Fruit fly (Drosophila melanogaster) whole organism, embryonic: ENCODE measurements around the gene lilli.
A peak's percentile ranks its signal among the peaks of the same experiment; 100 is the strongest.

Experiments used
- Atf-2 ChIP-seq: fragments of 200-800 bp; sonication (Bioruptor generic); optimal IDR thresholded peaks from 2 replicates; lab custom pipeline; 2016; ENCODE audit warnings: missing biosample characterization, missing genetic modification characterization
- BEAF-32 ChIP-seq: fragments of 200-800 bp; sonication (Bioruptor generic); optimal IDR thresholded peaks from 3 replicates; lab custom pipeline; 2017; ENCODE audit warnings: missing biosample characterization, missing genetic modification characterization, mild to moderate bottlenecking, moderate library complexity, missing genetic modification reagents
- CG10267 ChIP-seq: fragments of 200-800 bp; sonication (Bioruptor generic); optimal IDR thresholded peaks from 2 replicates; lab custom pipeline; 2018; ENCODE audit warnings: missing biosample characterization, mild to moderate bottlenecking, missing genetic modification characterization, moderate library complexity
- CG10431 ChIP-seq: fragments of 200-800 bp; sonication (Bioruptor generic); optimal IDR thresholded peaks from 3 replicates; lab custom pipeline; 2018; ENCODE audit warnings: missing biosample characterization, mild to moderate bottlenecking, missing genetic modification characterization
- CG10565 ChIP-seq: fragments of 200-800 bp; sonication (Bioruptor generic); optimal IDR thresholded peaks from 3 replicates; lab custom pipeline; 2016; ENCODE audit warnings: missing biosample characterization, mild to moderate bottlenecking, missing genetic modification characterization
- CG11723 ChIP-seq: fragments of 200-800 bp; sonication (Bioruptor generic); optimal IDR thresholded peaks from 2 replicates; lab custom pipeline; 2017; ENCODE audit warnings: missing biosample characterization, mild to moderate bottlenecking, missing genetic modification characterization
- CG12236 ChIP-seq: fragments of 200-800 bp; sonication (Bioruptor generic); optimal IDR thresholded peaks from 2 replicates; lab custom pipeline; 2016; ENCODE audit warnings: missing biosample characterization, missing genetic modification characterization
- CG13287 ChIP-seq: fragments of 200-800 bp; sonication (Bioruptor generic); IDR thresholded peaks from 2 replicates; pipeline ENCODE4 v1.3.6; 2022; ENCODE audit warnings: missing biosample characterization, missing genetic modification characterization; ENCODE audit not compliant: partially characterized antibody
- CG18764 ChIP-seq: fragments of 200-800 bp; sonication (Bioruptor generic); optimal IDR thresholded peaks from 3 replicates; lab custom pipeline; 2016; ENCODE audit warnings: missing biosample characterization, missing genetic modification characterization
- CG2116 ChIP-seq: fragments of 200-800 bp; sonication (Bioruptor generic); optimal IDR thresholded peaks from 3 replicates; lab custom pipeline; 2018; ENCODE audit warnings: missing biosample characterization, mild to moderate bottlenecking, missing genetic modification characterization
- CG2120 ChIP-seq: fragments of 200-800 bp; sonication (Bioruptor generic); optimal IDR thresholded peaks from 3 replicates; lab custom pipeline; 2016; ENCODE audit warnings: missing biosample characterization, missing genetic modification characterization
- CG32532 ChIP-seq: fragments of 200-800 bp; sonication (Bioruptor generic); IDR thresholded peaks from 2 replicates; pipeline ENCODE4 v1.3.6; 2022; ENCODE audit warnings: missing biosample characterization, missing genetic modification characterization
- CG32767 ChIP-seq: fragments of 200-800 bp; sonication (Bioruptor generic); IDR thresholded peaks from 2 replicates; pipeline ENCODE4 v1.3.6; 2022; ENCODE audit warnings: missing biosample characterization, missing genetic modification characterization
- CG3726 ChIP-seq: fragments of 200-800 bp; sonication (Bioruptor generic); IDR thresholded peaks from 3 replicates; pipeline ENCODE4, ENCODE4 v1.3.6; 2022; ENCODE audit warnings: missing biosample characterization, missing genetic modification characterization
- CG5953 ChIP-seq: fragments of 200-800 bp; sonication (Bioruptor generic); IDR thresholded peaks from 2 replicates; pipeline ENCODE4 v1.3.6; 2022; ENCODE audit warnings: missing biosample characterization, missing genetic modification characterization
- CG6272 ChIP-seq: fragments of 200-800 bp; sonication (Bioruptor generic); IDR thresholded peaks from 2 replicates; pipeline ENCODE4 v1.3.6; 2022; ENCODE audit warnings: missing biosample characterization, missing genetic modification characterization
- CG6854 ChIP-seq: fragments of 200-800 bp; sonication (Bioruptor generic); optimal IDR thresholded peaks from 3 replicates; lab custom pipeline; 2017; ENCODE audit warnings: missing biosample characterization, mild to moderate bottlenecking, missing genetic modification characterization
- Chrac-16 ChIP-seq: fragments of 200-800 bp; sonication (Bioruptor generic); optimal IDR thresholded peaks from 3 replicates; lab custom pipeline; 2016; ENCODE audit warnings: missing biosample characterization, missing genetic modification characterization
- Dek ChIP-seq: fragments of 200-800 bp; sonication (Bioruptor generic); optimal IDR thresholded peaks from 3 replicates; lab custom pipeline; 2019; ENCODE audit warnings: missing biosample characterization, mild to moderate bottlenecking, missing genetic modification characterization, moderate library complexity
- Dll ChIP-seq: fragments of 200-800 bp; sonication (Bioruptor generic); IDR thresholded peaks from 4 replicates; pipeline ENCODE4 v1.3.6; 2022; ENCODE audit warnings: missing biosample characterization, missing genetic modification characterization; ENCODE audit not compliant: partially characterized antibody
- ERR ChIP-seq: fragments of 200-800 bp; sonication (Bioruptor generic); optimal IDR thresholded peaks from 2 replicates; lab custom pipeline; 2016; ENCODE audit warnings: missing biosample characterization, missing genetic modification characterization
- Gug ChIP-seq: fragments of 200-800 bp; sonication (Bioruptor generic); IDR thresholded peaks from 4 replicates; pipeline ENCODE4 v1.3.6; 2022; ENCODE audit warnings: missing biosample characterization, missing genetic modification characterization
- Hmx ChIP-seq: fragments of 200-800 bp; sonication (Bioruptor generic); optimal IDR thresholded peaks from 2 replicates; lab custom pipeline; 2016; ENCODE audit warnings: missing biosample characterization, missing genetic modification characterization
- Hr39 ChIP-seq: fragments of >200 bp; optimal IDR thresholded peaks from 2 replicates; lab custom pipeline; 2017
- Hr78 ChIP-seq, 2 experiments: fragments of 200-800 bp in 1 of 2; fragments of >200 bp in 1 of 2; sonication (Bioruptor generic) in 1 of 2; optimal IDR thresholded peaks; 2 replicates each; lab custom pipeline; 2017 to 2019; ENCODE audit warnings: missing biosample characterization in 2 of 2, missing genetic modification characterization in 2 of 2, mild to moderate bottlenecking in 1 of 2, moderate library complexity in 1 of 2
- Max ChIP-seq: fragments of 200-800 bp; sonication (Bioruptor generic); optimal IDR thresholded peaks from 2 replicates; lab custom pipeline; 2016; ENCODE audit warnings: missing biosample characterization, mild to moderate bottlenecking, missing genetic modification characterization
- Mrtf ChIP-seq: fragments of 200-800 bp; sonication (Bioruptor generic); IDR thresholded peaks from 3 replicates; pipeline ENCODE4 v1.3.6; 2022; ENCODE audit warnings: missing biosample characterization, missing genetic modification characterization
- Myb ChIP-seq: fragments of 200-800 bp; sonication (Bioruptor generic); optimal IDR thresholded peaks from 2 replicates; lab custom pipeline; 2016; ENCODE audit warnings: missing biosample characterization, missing genetic modification characterization
- NC2β ChIP-seq: fragments of 200-800 bp; sonication (Bioruptor generic); optimal IDR thresholded peaks from 2 replicates; lab custom pipeline; 2016; ENCODE audit warnings: missing biosample characterization, missing genetic modification characterization
- Neu2 ChIP-seq: fragments of 200-800 bp; sonication (Bioruptor generic); optimal IDR thresholded peaks from 3 replicates; lab custom pipeline; 2016; ENCODE audit warnings: missing biosample characterization, missing genetic modification characterization, borderline replicate concordance
- Rfx ChIP-seq: fragments of 200-800 bp; sonication (Bioruptor generic); IDR thresholded peaks from 2 replicates; pipeline ENCODE4 v1.3.6; 2022; ENCODE audit warnings: missing biosample characterization, missing genetic modification characterization
- abd-A ChIP-seq: fragments of 200-800 bp; sonication (Bioruptor generic); optimal IDR thresholded peaks from 3 replicates; lab custom pipeline; 2019; ENCODE audit warnings: missing biosample characterization, mild to moderate bottlenecking, missing genetic modification characterization, moderate library complexity
- bab2 ChIP-seq: fragments of 200-800 bp; sonication (Bioruptor generic); optimal IDR thresholded peaks from 2 replicates; lab custom pipeline; 2016; ENCODE audit warnings: missing biosample characterization, missing genetic modification characterization
- bbx ChIP-seq: fragments of 200-800 bp; sonication (Bioruptor generic); IDR thresholded peaks from 2 replicates; pipeline ENCODE4 v1.3.6; 2022; ENCODE audit warnings: missing biosample characterization, missing genetic modification characterization; ENCODE audit not compliant: partially characterized antibody
- cg ChIP-seq: fragments of 200-800 bp; sonication (Bioruptor generic); optimal IDR thresholded peaks from 3 replicates; lab custom pipeline; 2019; ENCODE audit warnings: missing biosample characterization, mild to moderate bottlenecking, missing genetic modification characterization, moderate library complexity
- dpn ChIP-seq, 2 experiments: fragments of 200-800 bp; sonication (Bioruptor generic); optimal IDR thresholded peaks; 3 replicates each; lab custom pipeline; 2016; ENCODE audit warnings: missing biosample characterization in 2 of 2, missing genetic modification characterization in 2 of 2
- dysf ChIP-seq: fragments of 200-800 bp; sonication (Bioruptor generic); IDR thresholded peaks from 3 replicates; pipeline ENCODE4 v1.3.6; 2022; ENCODE audit warnings: missing biosample characterization, missing genetic modification characterization
- en ChIP-seq: fragments of 200-800 bp; sonication (Bioruptor generic); optimal IDR thresholded peaks from 2 replicates; lab custom pipeline; 2016; ENCODE audit warnings: missing biosample characterization, missing genetic modification characterization
- h ChIP-seq: fragments of >200 bp; optimal IDR thresholded peaks from 2 replicates; lab custom pipeline; 2017
- insv ChIP-seq, 2 experiments: fragments of 200-800 bp; sonication (Bioruptor generic); optimal IDR thresholded peaks; 3 replicates each; lab custom pipeline; 2016 to 2018; ENCODE audit warnings: missing biosample characterization in 2 of 2, missing genetic modification characterization in 2 of 2
- nau ChIP-seq: fragments of 200-800 bp; sonication (Bioruptor generic); optimal IDR thresholded peaks from 3 replicates; lab custom pipeline; 2017; ENCODE audit warnings: missing biosample characterization, mild to moderate bottlenecking, missing genetic modification characterization, missing genetic modification reagents
- otp ChIP-seq: fragments of 200-800 bp; sonication (Bioruptor generic); IDR thresholded peaks from 3 replicates; pipeline ENCODE4, ENCODE4 v1.3.6; 2022; ENCODE audit warnings: missing biosample characterization, missing genetic modification characterization
- p53 ChIP-seq: fragments of 200-800 bp; sonication (Bioruptor generic); optimal IDR thresholded peaks from 2 replicates; lab custom pipeline; 2016; ENCODE audit warnings: missing biosample characterization, missing genetic modification characterization
- rib ChIP-seq: fragments of 200-800 bp; sonication (Bioruptor generic); IDR thresholded peaks from 2 replicates; pipeline ENCODE4 v1.3.6; 2022; ENCODE audit warnings: missing biosample characterization, missing genetic modification characterization
- sens ChIP-seq: fragments of 200-800 bp; sonication (Bioruptor generic); peaks from one replicate; lab custom pipeline; 2016; ENCODE audit warnings: missing biosample characterization, missing genetic modification characterization
- tio ChIP-seq: fragments of 200-800 bp; sonication (Bioruptor generic); optimal IDR thresholded peaks from 2 replicates; lab custom pipeline; 2017; ENCODE audit warnings: missing biosample characterization, missing genetic modification characterization, inconsistent platforms
- tll ChIP-seq, 2 experiments: fragments of 200-800 bp in 1 of 2; fragments of >200 bp in 1 of 2; sonication (Bioruptor generic) in 1 of 2; optimal IDR thresholded peaks; 2 replicates each; lab custom pipeline; 2017 to 2019; ENCODE audit warnings: missing biosample characterization in 2 of 2, missing genetic modification characterization in 2 of 2, mild to moderate bottlenecking in 1 of 2, moderate library complexity in 1 of 2
- tna ChIP-seq: fragments of 200-800 bp; sonication (Bioruptor generic); IDR thresholded peaks from 2 replicates; pipeline ENCODE4 v1.3.6; 2022; ENCODE audit warnings: missing biosample characterization, missing genetic modification characterization; ENCODE audit not compliant: partially characterized antibody
- z ChIP-seq: fragments of 200-800 bp; sonication (Bioruptor generic); IDR thresholded peaks from 3 replicates; pipeline ENCODE4 v1.3.6; 2022; ENCODE audit warnings: missing biosample characterization, missing genetic modification characterization
- zfh1 ChIP-seq: fragments of 200-800 bp; sonication (Bioruptor generic); IDR thresholded peaks from 3 replicates; pipeline ENCODE4 v1.3.6; 2022; ENCODE audit warnings: missing biosample characterization, missing genetic modification characterization

lilli gene

dm6 chr2L:2872968-2873728 is 12.6 kb upstream of the lilli start (continued):
- TF ChIP-seq CG2120 (peak; percentile 51), z (GFP tag; lab: Robert Waterston, UW) (no peak), rib (GFP tag; lab: Robert Waterston, UW) (no peak), CG2116 (GFP tag; lab: Kevin White, UChicago) (no peak), Mrtf (GFP tag; lab: Robert Waterston, UW) (peak; percentile 42; the same call in 1 of the 3 replicates), p53 (GFP tag; lab: Kevin White, UChicago) (no peak), bbx (GFP tag; lab: Robert Waterston, UW) (no peak), CG18764 (GFP tag; lab: Kevin White, UChicago) (no peak), CG10267 (tag; lab: Kevin White, UChicago) (no peak), Dek (tag; lab: Kevin White, UChicago) (no peak), Dll (GFP tag; lab: Robert Waterston, UW) (no peak), Hr78 (GFP tag; optimal IDR thresholded peaks at IDR 0.05; lab: Kevin White, UChicago) (peak in 1 of 2 experiments; percentile 66), tll (GFP tag; optimal IDR thresholded peaks at IDR 0.05; lab: Kevin White, UChicago) (peak in 1 of 2 experiments; percentile 49), CG6272 (GFP tag; lab: Robert Waterston, UW) (no peak), Atf-2 (no peak), tio (GFP tag; lab: Kevin White, UChicago) (no peak), Max (GFP tag; lab: Kevin White, UChicago) (no peak), CG10565 (GFP tag; lab: Kevin White, UChicago) (no peak), Hmx (GFP tag; lab: Kevin White, UChicago) (no peak), CG32767 (GFP tag; lab: Robert Waterston, UW) (no peak), cg (no peak), ERR (peak; percentile 11), h (no peak), Neu2 (GFP tag; lab: Kevin White, UChicago) (no peak), CG10431 (no peak), CG32532 (GFP tag; lab: Robert Waterston, UW) (peak; percentile 49), CG12236 (GFP tag; lab: Kevin White, UChicago) (no peak), NC2β (no peak), Chrac-16 (GFP tag; lab: Kevin White, UChicago) (no peak), Hr39 (no peak), insv (GFP tag; optimal IDR thresholded peaks at IDR 0.05; lab: Kevin White, UChicago) (no peak), CG3726 (GFP tag; lab: Robert Waterston, UW) (no peak), CG5953 (no peak), en (GFP tag; lab: Kevin White, UChicago) (no peak), dysf (GFP tag; lab: Robert Waterston, UW) (0 out of 3 replicates have a peak, but pooled peaks have one; percentile 40), zfh1 (GFP tag; lab: Robert Waterston, UW) (no peak), CG11723 (GFP tag; lab: Kevin White, UChicago) (no peak), dpn (GFP tag; optimal IDR thresholded peaks at IDR 0.05; lab: Kevin White, UChicago) (peak in 1 of 2 experiments; percentile 31), nau (no peak), otp (no peak), Gug (GFP tag; lab: Robert Waterston, UW) (peak; percentile 9; the same call in 1 of the 4 replicates), abd-A (no peak), BEAF-32 (GFP tag; lab: Kevin White, UChicago) (no peak), bab2 (GFP tag; lab: Kevin White, UChicago) (no peak), CG13287 (no peak), tna (GFP tag; lab: Robert Waterston, UW) (no peak), CG6854 (peak; percentile 65), sens (GFP tag; lab: Kevin White, UChicago) (peak; percentile 85), Rfx (peak; percentile 58), Myb (GFP tag; lab: Kevin White, UChicago) (no peak)
